Worm (Caenorhabditis elegans) whole organism, mixed stage, embryonic: Measurements from ENCODE around the gene cwf-19L2.

ENCODE experiments used
- lsy-2 ChIP-seq: fragments of 150-350 bp; optimal IDR thresholded peaks from 2 replicates; lab custom pipeline; 2014; ENCODE audit warnings: missing biosample characterization, missing genetic modification characterization
- ztf-11 ChIP-seq: fragments of 150-350 bp; optimal IDR thresholded peaks from 2 replicates; lab custom pipeline; 2014; ENCODE audit warnings: missing biosample characterization, missing genetic modification characterization

DNA sequence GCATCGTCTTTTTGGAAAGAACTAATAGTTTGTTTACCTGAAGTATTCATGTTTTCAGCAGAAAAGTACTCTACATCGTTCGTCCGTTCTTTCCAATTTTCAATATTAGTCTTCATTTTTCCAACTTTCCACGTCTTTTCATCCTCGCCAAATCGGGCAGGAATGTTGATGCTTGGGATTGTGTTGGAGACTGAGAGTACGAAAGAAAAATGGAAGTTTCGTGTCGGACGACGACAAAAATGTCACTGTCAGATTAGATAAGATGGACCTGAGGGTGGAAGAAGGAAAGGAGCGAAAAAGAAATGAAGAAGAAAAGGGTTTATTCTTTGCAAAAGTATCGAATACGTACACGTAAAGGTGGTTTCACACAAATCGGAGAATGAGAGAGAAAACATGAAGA, 4.6 kb downstream of the cwf-19L2 start:
- TF ChIP-seq lsy-2 = no peak
- TF ChIP-seq ztf-11 (tag; lab: Kevin White, UChicago) = no peak
